Worm (Caenorhabditis elegans): ENCODE data around the gene rhgf-1.

The rhgf-1 gene

ce11 chrX:10667424-10668291 is 44.0 kb downstream of the rhgf-1 start (continued):
- TF ChIP-seq C06A6.2 (GFP tag; conservative IDR thresholded peaks at IDR 0.05): no peak
- 0 out of 2 replicates have a peak, but pooled peaks have one; percentile 39 for TF ChIP-seq ztf-25 (GFP tag; IDR thresholded peaks at IDR 0.05)
- TF ChIP-seq Y79H2A.3 (GFP tag; conservative IDR thresholded peaks at IDR 0.05): no peak
- no peak for TF ChIP-seq unc-62 (GFP tag; optimal IDR thresholded peaks at IDR 0.05)
- no peak for TF ChIP-seq nhr-27 (tag; optimal IDR thresholded peaks at IDR 0.05)
- no peak for TF ChIP-seq egrh-3 (GFP tag; IDR thresholded peaks at IDR 0.05)
- no peak for TF ChIP-seq F23B12.7 (tag; optimal IDR thresholded peaks at IDR 0.05; ENCODE audit: insufficient read depth)
- TF ChIP-seq attf-3 (GFP tag; conservative IDR thresholded peaks at IDR 0.05): no peak
- TF ChIP-seq repo-1 (tag; optimal IDR thresholded peaks at IDR 0.05): no peak
- TF ChIP-seq F57A8.1 (GFP tag; optimal IDR thresholded peaks at IDR 0.05): no peak
- TF ChIP-seq attf-6 (GFP tag; IDR thresholded peaks at IDR 0.05): no peak
- TF ChIP-seq hmg-20 (GFP tag; IDR thresholded peaks at IDR 0.05): 0 out of 2 replicates have a peak, but pooled peaks have one; percentile 10
- peak; percentile 41 for TF ChIP-seq nhr-90 (tag; optimal IDR thresholded peaks at IDR 0.05)
- TF ChIP-seq sea-2 (GFP tag; IDR thresholded peaks at IDR 0.05): peak; percentile 35; the same call in 1 of the 2 replicates
- no peak for TF ChIP-seq cebp-2 (GFP tag; IDR thresholded peaks at IDR 0.05)
- peak; percentile 31; the same call in 1 of the 2 replicates for TF ChIP-seq ceh-40 (GFP tag; IDR thresholded peaks at IDR 0.05)
- peak; percentile 61 for TF ChIP-seq him-1 (tag; optimal IDR thresholded peaks at IDR 0.05)
- TF ChIP-seq pha-4 (tag; optimal IDR thresholded peaks at IDR 0.05): no peak
- TF ChIP-seq F57C9.4 (tag; optimal IDR thresholded peaks at IDR 0.05): no peak
- TF ChIP-seq hrde-1 (tag; optimal IDR thresholded peaks at IDR 0.05; ENCODE audit: borderline replicate concordance): no peak
- no peak for TF ChIP-seq zfh-2 (GFP tag; conservative IDR thresholded peaks at IDR 0.05)
- TF ChIP-seq fkh-3 (tag; optimal IDR thresholded peaks at IDR 0.05): no peak
- TF ChIP-seq F22D6.2 (tag; optimal IDR thresholded peaks at IDR 0.05): no peak
- peak; percentile 76 for TF ChIP-seq die-1 (tag; optimal IDR thresholded peaks at IDR 0.05)
- no peak for TF ChIP-seq F55B11.4 (tag; optimal IDR thresholded peaks at IDR 0.05; ENCODE audit: borderline replicate concordance, insufficient read depth)
- TF ChIP-seq F10E7.11 (tag; optimal IDR thresholded peaks at IDR 0.05): no peak
- no peak for TF ChIP-seq ztf-18 (tag; optimal IDR thresholded peaks at IDR 0.05)
- no peak for TF ChIP-seq xnd-1 (tag; optimal IDR thresholded peaks at IDR 0.05)
- no peak for TF ChIP-seq ekl-4 (GFP tag; IDR thresholded peaks at IDR 0.05)
- TF ChIP-seq Y95B8A.8 (GFP tag; IDR thresholded peaks at IDR 0.05): no peak
- no peak for TF ChIP-seq T07F8.4 (tag; optimal IDR thresholded peaks at IDR 0.05)
- no peak for TF ChIP-seq ceh-58 (GFP tag; IDR thresholded peaks at IDR 0.05)
- no peak for TF ChIP-seq ceh-91 (GFP tag; IDR thresholded peaks at IDR 0.05)
- TF ChIP-seq sptf-2 (GFP tag; optimal IDR thresholded peaks at IDR 0.05): no peak
- TF ChIP-seq dpl-1 (GFP tag; optimal IDR thresholded peaks at IDR 0.05): no peak
- no peak for TF ChIP-seq C17E4.6 (GFP tag; IDR thresholded peaks at IDR 0.05)
- peak; percentile 67 for TF ChIP-seq ZK185.1 (tag; optimal IDR thresholded peaks at IDR 0.05; ENCODE audit: poor library complexity, severe bottlenecking)
- no peak for TF ChIP-seq F39B2.1 (GFP tag; IDR thresholded peaks at IDR 0.05)
- TF ChIP-seq F33H1.4 (GFP tag; IDR thresholded peaks at IDR 0.05): no peak
- no peak for TF ChIP-seq lsy-27 (tag; optimal IDR thresholded peaks at IDR 0.05; ENCODE audit: borderline replicate concordance, insufficient read depth)
- TF ChIP-seq hsf-1 (GFP tag; IDR thresholded peaks at IDR 0.05): no peak
- no peak for TF ChIP-seq F37B4.10 (GFP tag; IDR thresholded peaks at IDR 0.05)
- no peak; the same call in 1 of the 2 replicates for TF ChIP-seq nhr-120 (GFP tag; IDR thresholded peaks at IDR 0.05)
- peak; percentile 43 for TF ChIP-seq ceh-27 (GFP tag; optimal IDR thresholded peaks at IDR 0.05)
- TF ChIP-seq madf-10 (tag; optimal IDR thresholded peaks at IDR 0.05): peak; percentile 5
- no peak for TF ChIP-seq dpff-1 (tag; optimal IDR thresholded peaks at IDR 0.05)
